Worm (Caenorhabditis elegans) whole organism, early embryonic: Measurements from ENCODE around the gene pnp-1.

Experiments used
- B0310.2 ChIP-seq: sonication (generic microtip); optimal IDR thresholded peaks from 2 replicates; lab custom pipeline; 2016; ENCODE audit warnings: mild to moderate bottlenecking, missing genetic modification characterization, missing compliant biosample characterization
- F13C5.2 ChIP-seq: sonication (generic microtip); optimal IDR thresholded peaks from 2 replicates; lab custom pipeline; 2017; ENCODE audit warnings: mild to moderate bottlenecking, missing genetic modification characterization, inconsistent platforms, missing compliant biosample characterization
- aly-1 ChIP-seq: sonication (generic microtip); optimal IDR thresholded peaks from 2 replicates; lab custom pipeline; 2016; ENCODE audit warnings: missing genetic modification characterization, missing compliant biosample characterization
- ama-1 ChIP-seq: fragments of 150-350 bp; optimal IDR thresholded peaks from 2 replicates; lab custom pipeline; 2014
- ceh-13 ChIP-seq: fragments of 200-800 bp; sonication (Bioruptor generic); optimal IDR thresholded peaks from 2 replicates; lab custom pipeline; 2018; ENCODE audit warnings: mild to moderate bottlenecking, missing genetic modification characterization, missing compliant biosample characterization
- ceh-36 ChIP-seq: sonication (generic microtip); optimal IDR thresholded peaks from 2 replicates; lab custom pipeline; 2016; ENCODE audit warnings: missing genetic modification characterization, inconsistent platforms, missing compliant biosample characterization
- ets-7 ChIP-seq: sonication (generic microtip); optimal IDR thresholded peaks from 2 replicates; lab custom pipeline; 2016; ENCODE audit warnings: missing genotype, missing genetic modification characterization, missing compliant biosample characterization
- flt-1 ChIP-seq: fragments of 200-800 bp; sonication (Bioruptor generic); IDR thresholded peaks from 2 replicates; pipeline ENCODE4 v1.3.6; 2022; ENCODE audit warnings: missing genetic modification characterization, missing compliant biosample characterization
- hmbx-1 ChIP-seq: sonication (generic microtip); optimal IDR thresholded peaks from 2 replicates; lab custom pipeline; 2016; ENCODE audit warnings: mild to moderate bottlenecking, missing genetic modification characterization, missing compliant biosample characterization
- hmg-4 ChIP-seq: fragments of 200-800 bp; sonication (Bioruptor generic); optimal IDR thresholded peaks from 2 replicates; lab custom pipeline; 2018; ENCODE audit warnings: mild to moderate bottlenecking, missing genetic modification characterization, missing compliant biosample characterization
- hnd-1 ChIP-seq: sonication (generic microtip); optimal IDR thresholded peaks from 2 replicates; lab custom pipeline; 2016; ENCODE audit warnings: missing genetic modification characterization, missing compliant biosample characterization
- pes-1 ChIP-seq: fragments of 200-800 bp; sonication (Bioruptor generic); IDR thresholded peaks from 2 replicates; pipeline ENCODE4 v1.3.6; 2022; ENCODE audit warnings: missing genetic modification reagents, missing genetic modification characterization, missing compliant biosample characterization
- scrt-1 ChIP-seq: fragments of 200-800 bp; sonication (Bioruptor generic); IDR thresholded peaks from 2 replicates; pipeline ENCODE4 v1.3.6; 2022; ENCODE audit warnings: missing genetic modification characterization, missing compliant biosample characterization
- sea-1 ChIP-seq: fragments of 200-800 bp; sonication (Bioruptor generic); conservative IDR thresholded peaks from 2 replicates; pipeline ENCODE4 v1.3.6; 2022; ENCODE audit warnings: missing genetic modification characterization, missing compliant biosample characterization
- tbx-11 ChIP-seq: fragments of 200-800 bp; sonication (Bioruptor generic); IDR thresholded peaks from 2 replicates; pipeline ENCODE4 v1.3.6; 2022; ENCODE audit warnings: missing genetic modification characterization, missing compliant biosample characterization
- tbx-37 ChIP-seq: fragments of 200-800 bp; sonication (Bioruptor generic); conservative IDR thresholded peaks from 2 replicates; pipeline ENCODE4 v1.3.6; 2022; ENCODE audit warnings: missing genetic modification reagents, missing genetic modification characterization, missing compliant biosample characterization
- tra-4 ChIP-seq: sonication (generic microtip); optimal IDR thresholded peaks from 2 replicates; lab custom pipeline; 2017; ENCODE audit warnings: missing genetic modification characterization, missing compliant biosample characterization

Gene pnp-1

ce11 chrIV:298204-298603 is at the start of gene pnp-1:
Gene pnp-1, minus strand, starts transcription at chrIV:298304.
- TF ChIP-seq F13C5.2 (tag; lab: Kevin White, UChicago) (no peak), hnd-1 (tag; lab: Kevin White, UChicago) (no peak), ceh-36 (tag; lab: Kevin White, UChicago) (no peak), tra-4 (tag; lab: Kevin White, UChicago) (no peak), flt-1 (GFP tag; lab: Robert Waterston, UW) (no peak), aly-1 (tag; lab: Kevin White, UChicago) (no peak), pes-1 (GFP tag; lab: Robert Waterston, UW) (no peak), ama-1 (lab: Kevin White, UChicago) (no peak)

DNA sequence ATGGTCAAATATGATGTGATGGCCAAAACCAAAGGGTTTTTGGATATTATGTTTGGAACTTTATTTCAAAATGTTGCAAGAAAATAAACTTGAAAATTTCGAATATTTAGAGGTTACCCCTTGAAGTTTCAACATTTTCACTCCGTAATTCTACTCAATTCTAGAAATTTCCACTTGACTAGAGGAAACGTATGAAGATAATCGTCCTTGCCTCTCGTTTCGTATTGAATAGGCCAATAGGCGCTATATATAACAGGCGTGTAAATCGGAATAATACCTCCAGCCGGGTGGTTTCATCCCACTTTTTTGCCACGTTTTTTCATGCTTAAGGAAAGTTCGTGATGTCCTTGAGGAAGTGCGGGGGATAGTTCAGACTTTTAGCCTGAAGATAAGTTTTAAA is 45.2 kb upstream of the pnp-1 start:
- TF ChIP-seq F13C5.2 (tag; lab: Kevin White, UChicago) = no peak
- no peak for TF ChIP-seq B0310.2 (tag; lab: Kevin White, UChicago)
- TF ChIP-seq hmbx-1 (tag; lab: Kevin White, UChicago) = no peak
- TF ChIP-seq hnd-1 (tag; lab: Kevin White, UChicago) = no peak
- no peak for TF ChIP-seq scrt-1
- no peak for TF ChIP-seq tbx-37
- TF ChIP-seq aly-1 (tag; lab: Kevin White, UChicago) = no peak
- TF ChIP-seq pes-1 (GFP tag; lab: Robert Waterston, UW) = no peak
- no peak for TF ChIP-seq ets-7
- no peak for TF ChIP-seq ceh-13 (GFP tag; lab: Kevin White, UChicago)
- no peak for TF ChIP-seq ama-1 (lab: Kevin White, UChicago)
- TF ChIP-seq hmg-4 (GFP tag; lab: Kevin White, UChicago) = no peak
- no peak for TF ChIP-seq ceh-36 (tag; lab: Kevin White, UChicago)
- TF ChIP-seq tbx-11 (GFP tag; lab: Robert Waterston, UW) = no peak
- TF ChIP-seq flt-1 (GFP tag; lab: Robert Waterston, UW) = no peak
- TF ChIP-seq tra-4 (tag; lab: Kevin White, UChicago) = no peak

DNA sequence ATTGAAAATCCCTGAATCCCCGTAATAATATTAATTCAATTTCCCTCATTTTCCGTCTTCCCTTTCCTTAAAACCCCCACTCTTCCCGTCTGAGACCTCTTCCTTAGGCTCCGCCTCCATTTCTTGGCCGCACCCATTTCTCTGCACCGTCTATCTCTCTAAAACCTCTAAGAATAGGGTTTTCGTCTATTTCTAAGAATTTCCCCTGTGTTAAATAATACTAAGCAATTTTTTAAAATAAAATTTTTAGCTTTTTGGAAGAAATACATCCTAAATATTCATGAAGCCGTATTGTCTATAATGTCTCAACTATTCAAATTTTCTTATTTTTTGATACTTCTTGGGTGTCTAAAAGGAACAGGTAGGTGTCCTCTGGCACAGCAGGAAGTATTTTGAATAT is 41.4 kb upstream of the pnp-1 start, which contains the start of gene cdh-8:
cdh-8 (plus strand) TSS at position 301 of the 400 bp plus-strand sequence.
- TF ChIP-seq tra-4 (tag; lab: Kevin White, UChicago) (no peak), ets-7 (no peak), ama-1 (lab: Kevin White, UChicago) (no peak), hnd-1 (tag; lab: Kevin White, UChicago) (no peak), hmbx-1 (tag; lab: Kevin White, UChicago) (no peak), tbx-11 (GFP tag; lab: Robert Waterston, UW) (no peak), ceh-36 (tag; lab: Kevin White, UChicago) (no peak), pes-1 (GFP tag; lab: Robert Waterston, UW) (no peak)

DNA sequence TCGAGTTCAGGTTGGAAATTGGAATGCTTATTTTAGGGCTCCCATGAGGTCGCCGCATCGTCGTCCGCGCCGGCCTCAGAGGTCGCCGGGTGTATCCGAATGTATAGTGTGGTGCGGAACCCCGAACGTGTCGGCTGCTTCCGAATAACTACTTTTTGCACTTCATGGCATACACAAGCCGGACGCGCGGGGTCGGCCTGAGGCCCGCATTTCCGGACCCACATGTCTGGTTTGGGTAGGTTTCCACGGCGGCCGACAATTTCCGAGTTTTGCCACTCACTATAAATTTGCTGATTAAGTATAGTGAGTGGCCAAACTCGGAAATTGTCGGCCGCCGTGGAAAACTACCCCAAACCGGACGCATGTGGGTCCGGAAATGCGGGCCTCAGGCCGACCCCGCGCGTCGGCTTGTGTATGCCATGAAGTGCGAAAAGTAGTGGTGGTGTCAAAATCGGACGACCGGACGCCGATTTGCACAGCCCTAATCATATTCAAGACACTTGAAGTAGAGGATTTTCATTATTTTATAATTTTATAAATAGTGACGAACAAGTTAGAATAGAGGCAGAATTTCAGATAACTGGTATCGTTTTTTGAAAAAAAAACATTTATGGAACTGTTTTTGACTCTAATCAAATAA is 40.2 kb upstream of the pnp-1 start:
- TF ChIP-seq pes-1 (GFP tag; lab: Robert Waterston, UW) (no peak), scrt-1 (no peak), ceh-36 (tag; lab: Kevin White, UChicago) (no peak), F13C5.2 (tag; lab: Kevin White, UChicago) (no peak), ama-1 (lab: Kevin White, UChicago) (no peak)

- TF ChIP-seq tbx-37 (no peak), B0310.2 (tag; lab: Kevin White, UChicago) (no peak), tbx-11 (GFP tag; lab: Robert Waterston, UW) (no peak), sea-1 (GFP tag; lab: Robert Waterston, UW) (no peak), ets-7 (no peak)
Measured at ce11 chrIV:337128-337646, 39.1 kb upstream of the pnp-1 start, which contains the start of gene pxmp-4. Gene pxmp-4, minus strand, starts transcription at chrIV:337178.

DNA sequence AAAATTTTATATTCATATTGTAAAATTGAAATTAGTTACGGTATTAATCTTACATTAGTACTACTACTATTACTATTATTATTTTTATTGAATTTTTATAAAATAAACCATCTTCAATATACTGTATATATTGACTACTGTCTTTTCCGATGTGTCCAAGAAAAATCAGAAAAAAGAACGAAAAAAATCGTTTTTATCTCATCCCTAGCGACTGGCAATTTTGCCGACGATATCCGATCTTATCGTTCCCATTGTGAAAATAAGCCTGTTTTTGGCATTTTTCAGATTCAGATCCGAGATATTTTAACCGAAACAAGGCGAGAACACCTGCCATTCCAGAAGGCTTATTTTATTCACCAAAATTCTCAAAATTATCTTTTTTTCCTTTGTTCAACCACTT is 32.4 kb upstream of the pnp-1 start, which contains the start of gene F18F11.4:
F18F11.4 (plus strand) TSS at position 301 of the 400 bp plus-strand sequence.
- no peak for TF ChIP-seq hnd-1 (tag; lab: Kevin White, UChicago)
- TF ChIP-seq pes-1 (GFP tag; lab: Robert Waterston, UW) = no peak
- TF ChIP-seq ceh-13 (GFP tag; lab: Kevin White, UChicago) = no peak
- TF ChIP-seq B0310.2 (tag; lab: Kevin White, UChicago) = no peak
- TF ChIP-seq aly-1 (tag; lab: Kevin White, UChicago) = no peak
- no peak for TF ChIP-seq ceh-36 (tag; lab: Kevin White, UChicago)
- TF ChIP-seq hmg-4 (GFP tag; lab: Kevin White, UChicago) = no peak
- TF ChIP-seq flt-1 (GFP tag; lab: Robert Waterston, UW) = no peak
- no peak for TF ChIP-seq sea-1 (GFP tag; lab: Robert Waterston, UW)
- TF ChIP-seq tra-4 (tag; lab: Kevin White, UChicago) = no peak
- TF ChIP-seq hmbx-1 (tag; lab: Kevin White, UChicago) = no peak

DNA sequence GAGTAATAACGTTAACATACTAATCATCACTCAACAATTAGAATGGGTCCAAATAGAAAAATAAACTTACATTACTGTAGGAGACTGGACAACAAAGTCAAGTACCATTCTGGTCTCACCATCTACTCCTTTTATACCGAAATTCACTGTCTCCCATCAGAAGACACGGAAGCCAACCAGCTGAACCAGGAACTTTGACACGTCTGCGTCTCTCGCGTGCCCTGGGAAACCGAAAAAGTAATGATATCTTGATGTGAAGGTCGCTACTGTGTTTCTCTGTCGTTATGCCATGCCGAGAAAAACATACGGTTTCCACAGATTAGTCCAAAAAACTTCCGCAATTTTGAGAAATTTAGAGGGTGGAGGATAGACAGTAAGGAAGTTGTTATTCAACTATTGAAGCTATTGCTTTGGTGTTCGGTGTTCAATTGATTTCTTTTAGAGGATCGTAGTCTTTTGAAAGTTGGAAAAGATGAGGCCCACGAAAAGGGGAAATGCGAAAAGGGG is 28.5 kb upstream of the pnp-1 start, which contains the start of gene col-101:
col-101 (minus strand) TSS at position 457 of the 507 bp plus-strand sequence.
- no peak for TF ChIP-seq flt-1 (GFP tag; lab: Robert Waterston, UW)
- no peak for TF ChIP-seq tra-4 (tag; lab: Kevin White, UChicago)
- TF ChIP-seq tbx-37 = no peak
- no peak for TF ChIP-seq F13C5.2 (tag; lab: Kevin White, UChicago)
- no peak for TF ChIP-seq hmbx-1 (tag; lab: Kevin White, UChicago)
- no peak for TF ChIP-seq aly-1 (tag; lab: Kevin White, UChicago)
- no peak for TF ChIP-seq pes-1 (GFP tag; lab: Robert Waterston, UW)
- no peak for TF ChIP-seq sea-1 (GFP tag; lab: Robert Waterston, UW)
- no peak for TF ChIP-seq ets-7
- TF ChIP-seq ceh-13 (GFP tag; lab: Kevin White, UChicago) = no peak
- TF ChIP-seq scrt-1 = no peak
